Fruit fly (Drosophila melanogaster): ENCODE results near the gene Gr93b.

The Gr93b gene

DNA sequence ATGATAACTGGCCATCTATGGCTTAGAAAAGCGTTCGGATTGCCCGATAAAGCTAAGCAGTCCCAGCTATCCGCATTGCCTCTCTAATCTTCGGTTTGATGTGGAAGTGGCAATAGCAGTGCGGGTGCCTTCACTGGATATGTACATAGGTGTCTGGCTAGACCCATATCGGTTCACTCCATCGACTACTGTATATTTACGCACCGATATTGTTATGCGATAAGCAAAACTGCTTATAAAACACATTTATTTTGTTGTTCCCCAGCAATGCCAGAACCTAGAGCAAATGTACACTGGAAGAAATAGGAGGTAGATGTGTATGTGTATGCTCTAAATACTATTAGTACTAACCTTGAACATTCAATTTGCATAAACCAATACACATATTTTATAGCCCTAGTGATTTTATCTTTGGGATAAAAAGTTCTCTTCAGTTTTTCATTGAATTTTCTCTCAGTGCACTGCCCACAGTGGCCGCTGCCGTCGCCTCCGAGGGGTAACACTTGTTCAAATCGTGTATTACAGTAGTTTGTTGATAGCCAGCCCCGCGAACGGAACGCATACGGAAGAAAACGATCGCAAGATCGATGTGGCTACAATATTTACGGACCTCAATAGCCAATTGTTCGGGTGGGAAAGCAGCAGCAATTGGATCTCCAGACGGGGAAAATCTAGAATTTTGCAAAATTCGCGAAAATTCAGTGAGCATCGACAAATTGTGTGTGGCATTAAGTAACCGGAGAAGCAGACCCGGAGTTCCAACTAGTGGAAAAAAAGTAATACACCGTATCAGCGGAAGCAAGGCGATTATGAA lies 26.8 kb upstream of the Gr93b start, which contains the start of gene CG31431 (continued):
- TF ChIP-seq CG17802 (tag; optimal IDR thresholded peaks at IDR 0.05) (peak; percentile 79), CG31388 (GFP tag; optimal IDR thresholded peaks at IDR 0.05) (peak; percentile 96), nom (GFP tag; optimal IDR thresholded peaks at IDR 0.05) (peak; percentile 73), CG9727 (GFP tag; optimal IDR thresholded peaks at IDR 0.05) (peak; percentile 97), mam (GFP tag; optimal IDR thresholded peaks at IDR 0.05) (peak; percentile 98), shn (GFP tag; optimal IDR thresholded peaks at IDR 0.05) (peak; percentile 94), CG17568 (GFP tag; optimal IDR thresholded peaks at IDR 0.05) (peak; percentile 92), Hmr (GFP tag; optimal IDR thresholded peaks at IDR 0.05) (peak; percentile 98), kni (GFP tag; optimal IDR thresholded peaks at IDR 0.05) (peak; percentile 89), Oli (tag; optimal IDR thresholded peaks at IDR 0.05) (peak; percentile 96), cwo (GFP tag; optimal IDR thresholded peaks at IDR 0.05) (peak; percentile 97), Poxn (GFP tag; IDR thresholded peaks at IDR 0.05) (peak; percentile 95), CG6683 (GFP tag; optimal IDR thresholded peaks at IDR 0.05) (peak; percentile 94), Hr51 (GFP tag; optimal IDR thresholded peaks at IDR 0.05) (peak; percentile 95 to 96), gem (tag; optimal IDR thresholded peaks at IDR 0.05) (peak; percentile 98), ssp (GFP tag; IDR thresholded peaks at IDR 0.05) (peak; percentile 89), CG17385 (GFP tag; optimal IDR thresholded peaks at IDR 0.05) (peak; percentile 96), CG11456 (GFP tag; IDR thresholded peaks at IDR 0.05) (peak; percentile 98), bigmax (GFP tag; optimal IDR thresholded peaks at IDR 0.05) (peak; percentile 55), Elba2 (GFP tag; optimal IDR thresholded peaks at IDR 0.05) (peak; percentile 41), CG13775 (GFP tag; optimal IDR thresholded peaks at IDR 0.05) (peak; percentile 95), CG13424 (tag; optimal IDR thresholded peaks at IDR 0.05) (peak; percentile 97), Dp (GFP tag; optimal IDR thresholded peaks at IDR 0.05) (peak; percentile 13), CG9932 (GFP tag; IDR thresholded peaks at IDR 0.05) (peak; percentile 96), CG7357 (GFP tag; IDR thresholded peaks at IDR 0.05) (peak; percentile 93), slou (GFP tag; optimal IDR thresholded peaks at IDR 0.05) (peak; percentile 94), D (optimal IDR thresholded peaks at IDR 0.05) (no peak), D (GFP tag; optimal IDR thresholded peaks at IDR 0.05) (peak; percentile 94), CG2202 (tag; optimal IDR thresholded peaks at IDR 0.05) (peak; percentile 86), lab (GFP tag; optimal IDR thresholded peaks at IDR 0.05) (peak; percentile 99), Lpt (GFP tag; optimal IDR thresholded peaks at IDR 0.05) (no peak), CHES-1-like (GFP tag; optimal IDR thresholded peaks at IDR 0.05) (peak; percentile 98), gcm2 (GFP tag; optimal IDR thresholded peaks at IDR 0.05) (peak; percentile 89), CG15696 (tag; optimal IDR thresholded peaks at IDR 0.05) (peak; percentile 96), Asciz (GFP tag; optimal IDR thresholded peaks at IDR 0.05) (peak; percentile 94), sisA (GFP tag; IDR thresholded peaks at IDR 0.05) (peak; percentile 96), CG32772 (GFP tag; IDR thresholded peaks at IDR 0.05) (peak; percentile 97), CG9609 (GFP tag; optimal IDR thresholded peaks at IDR 0.05) (peak; percentile 97), Jarid2 (GFP tag; optimal IDR thresholded peaks at IDR 0.05) (peak; percentile 85), dati (GFP tag; IDR thresholded peaks at IDR 0.05) (peak; percentile 93), wek (GFP tag; optimal IDR thresholded peaks at IDR 0.05) (peak; percentile 87), toy (GFP tag; IDR thresholded peaks at IDR 0.05) (peak; percentile 96), CG12299 (tag; optimal IDR thresholded peaks at IDR 0.05) (peak; percentile 96), tna (GFP tag; IDR thresholded peaks at IDR 0.05; ENCODE audit: partially characterized antibody) (no peak), nerfin-2 (GFP tag; IDR thresholded peaks at IDR 0.05; ENCODE audit: partially characterized antibody) (no peak), her (GFP tag; optimal IDR thresholded peaks at IDR 0.05) (peak; percentile 96), NFAT (GFP tag; IDR thresholded peaks at IDR 0.05) (peak; percentile 97), CG2875 (GFP tag; optimal IDR thresholded peaks at IDR 0.05) (peak; percentile 92)
